Comparison of ENCODE assay signal across 1 fruit fly cellular context in the genomic region with DNA sequence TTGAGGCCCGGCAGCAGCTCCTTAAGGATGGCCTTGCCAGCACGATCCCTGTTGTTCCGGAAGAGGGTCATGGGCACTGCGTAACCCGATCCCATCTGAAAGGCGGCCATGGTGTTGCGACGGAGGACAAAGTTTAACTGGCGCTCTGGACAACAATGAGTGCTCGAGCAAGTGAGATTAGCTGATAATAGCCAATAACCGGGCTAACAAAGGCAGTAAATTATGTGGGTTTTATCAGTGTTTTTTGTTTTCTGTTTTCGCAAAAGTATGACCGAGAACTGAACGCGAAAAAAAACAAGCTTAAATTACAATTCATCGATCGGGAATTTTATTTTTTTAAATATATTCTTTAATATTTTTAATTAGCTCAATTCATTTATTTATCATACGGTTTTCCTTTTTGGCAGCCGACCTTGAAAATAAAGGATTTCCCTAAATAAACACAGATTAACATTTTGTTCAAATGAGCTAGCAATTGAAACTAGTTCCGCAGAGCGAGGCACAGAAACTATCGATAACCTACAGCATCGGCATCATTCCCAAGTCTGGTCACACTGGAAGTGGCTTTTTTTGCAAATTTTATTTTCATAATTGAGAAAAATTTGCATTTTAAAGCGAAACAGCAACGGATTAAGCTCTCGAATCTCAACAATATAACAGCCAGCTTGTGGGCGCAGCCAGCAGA.
TF ChIP-seq lines count a peak whose summit lies in the region.

Dip-C (minus strand) TSS at position 486 of the 685 bp plus-strand sequence.
pps (plus strand) TSS at position 555 of the 685 bp plus-strand sequence.

TF ChIP-seq in whole organism, embryonic, 481 proteins besides CTCF, POLR2A, EP300 and RAD21 (continued from another document):
- TF ChIP-seq CG34376 (GFP tag; optimal IDR thresholded peaks at IDR 0.05; lab: Kevin White, UChicago) (peak; percentile 44), pum (GFP tag; optimal IDR thresholded peaks at IDR 0.05; lab: Kevin White, UChicago) (no peak), CG10979 (tag; optimal IDR thresholded peaks at IDR 0.05; lab: Kevin White, UChicago) (peak; percentile 18), CG4617 (GFP tag; optimal IDR thresholded peaks at IDR 0.05; lab: Kevin White, UChicago; ENCODE audit: borderline replicate concordance) (peak; percentile 85), dimm (GFP tag; IDR thresholded peaks at IDR 0.05; lab: Robert Waterston, UW) (no peak), CG6272 (GFP tag; IDR thresholded peaks at IDR 0.05; lab: Robert Waterston, UW) (no peak), Side (GFP tag; optimal IDR thresholded peaks at IDR 0.05; lab: Kevin White, UChicago) (no peak), TFAM (GFP tag; optimal IDR thresholded peaks at IDR 0.05; lab: Kevin White, UChicago) (no peak), CG30020 (tag; optimal IDR thresholded peaks at IDR 0.05; lab: Kevin White, UChicago) (peak; percentile 27), Mad (GFP tag; optimal IDR thresholded peaks at IDR 0.05; lab: Kevin White, UChicago) (no peak), fd102C (GFP tag; optimal IDR thresholded peaks at IDR 0.05; lab: Kevin White, UChicago) (no peak), nerfin-1 (tag; optimal IDR thresholded peaks at IDR 0.05; lab: Kevin White, UChicago) (no peak), D19A (tag; optimal IDR thresholded peaks at IDR 0.05; lab: Kevin White, UChicago) (no peak), CG3838 (GFP tag; optimal IDR thresholded peaks at IDR 0.05; lab: Kevin White, UChicago) (no peak), CG15073 (GFP tag; optimal IDR thresholded peaks at IDR 0.05; lab: Kevin White, UChicago) (no peak), CG5180 (GFP tag; optimal IDR thresholded peaks at IDR 0.05; lab: Kevin White, UChicago) (no peak), CG17328 (GFP tag; IDR thresholded peaks at IDR 0.05; lab: Robert Waterston, UW) (no peak), CG33557 (GFP tag; optimal IDR thresholded peaks at IDR 0.05; lab: Kevin White, UChicago) (no peak), lbe (GFP tag; optimal IDR thresholded peaks at IDR 0.05; lab: Kevin White, UChicago) (no peak), Nf-YB (GFP tag; optimal IDR thresholded peaks at IDR 0.05; lab: Kevin White, UChicago) (no peak), gsb (GFP tag; IDR thresholded peaks at IDR 0.05; lab: Robert Waterston, UW) (no peak), CG17612 (GFP tag; IDR thresholded peaks at IDR 0.05; lab: Robert Waterston, UW) (no peak), tgo (GFP tag; IDR thresholded peaks at IDR 0.05; lab: Robert Waterston, UW) (no peak), CG7963 (GFP tag; IDR thresholded peaks at IDR 0.05; lab: Robert Waterston, UW; ENCODE audit: partially characterized antibody) (peak; percentile 39; the same call in 1 of the 3 replicates), pita (GFP tag; optimal IDR thresholded peaks at IDR 0.05; lab: Kevin White, UChicago) (no peak), CG12744 (GFP tag; optimal IDR thresholded peaks at IDR 0.05; lab: Kevin White, UChicago) (no peak), mirr (GFP tag; optimal IDR thresholded peaks at IDR 0.05; lab: Kevin White, UChicago) (peak; percentile 23), Hr39 (optimal IDR thresholded peaks at IDR 0.05; lab: Kevin White, UChicago) (no peak), GATAe (GFP tag; conservative IDR thresholded peaks at IDR 0.05; lab: Robert Waterston, UW) (no peak), Scr (GFP tag; IDR thresholded peaks at IDR 0.05; lab: Robert Waterston, UW; ENCODE audit: partially characterized antibody) (peak; percentile 76), hth (optimal IDR thresholded peaks at IDR 0.05; lab: Kevin White, UChicago) (no peak), Tbp (GFP tag; optimal IDR thresholded peaks at IDR 0.05; lab: Kevin White, UChicago) (no peak), klu (GFP tag; IDR thresholded peaks at IDR 0.05; lab: Robert Waterston, UW) (no peak), sqz (GFP tag; optimal IDR thresholded peaks at IDR 0.05; lab: Kevin White, UChicago) (no peak), CG17568 (GFP tag; optimal IDR thresholded peaks at IDR 0.05; lab: Kevin White, UChicago) (no peak), zfh2 (GFP tag; optimal IDR thresholded peaks at IDR 0.05; lab: Kevin White, UChicago) (no peak), gcm (GFP tag; optimal IDR thresholded peaks at IDR 0.05; lab: Kevin White, UChicago) (peak; percentile 60), luna (GFP tag; optimal IDR thresholded peaks at IDR 0.05; lab: Kevin White, UChicago) (no peak), stc (GFP tag; IDR thresholded peaks at IDR 0.05; lab: Robert Waterston, UW) (no peak), CG1832 (GFP tag; optimal IDR thresholded peaks at IDR 0.05; lab: Kevin White, UChicago) (no peak), tx (GFP tag; optimal IDR thresholded peaks at IDR 0.05; lab: Kevin White, UChicago) (no peak), Aef1 (GFP tag; IDR thresholded peaks at IDR 0.05; lab: Robert Waterston, UW) (no peak), CG17829 (tag; optimal IDR thresholded peaks at IDR 0.05; lab: Kevin White, UChicago) (peak; percentile 56), dpn (GFP tag; optimal IDR thresholded peaks at IDR 0.05; lab: Kevin White, UChicago) (no peak), CG17385 (GFP tag; optimal IDR thresholded peaks at IDR 0.05; lab: Kevin White, UChicago) (no peak), dysf (GFP tag; IDR thresholded peaks at IDR 0.05; lab: Robert Waterston, UW) (no peak), CG4404 (GFP tag; IDR thresholded peaks at IDR 0.05; lab: Robert Waterston, UW) (no peak), Asciz (GFP tag; optimal IDR thresholded peaks at IDR 0.05; lab: Kevin White, UChicago) (no peak), odd (GFP tag; optimal IDR thresholded peaks at IDR 0.05; lab: Kevin White, UChicago) (no peak), Lim3 (GFP tag; IDR thresholded peaks at IDR 0.05; lab: Robert Waterston, UW) (no peak), Bgb (GFP tag; IDR thresholded peaks at IDR 0.05; lab: Robert Waterston, UW; ENCODE audit: partially characterized antibody) (peak; percentile 74), CG42726 (GFP tag; IDR thresholded peaks at IDR 0.05; lab: Robert Waterston, UW; ENCODE audit: partially characterized antibody) (peak; percentile 52; the same call in 1 of the 2 replicates), Hr3 (GFP tag; optimal IDR thresholded peaks at IDR 0.05; lab: Kevin White, UChicago) (no peak), ase (GFP tag; IDR thresholded peaks at IDR 0.05; lab: Robert Waterston, UW) (no peak), Ravus (GFP tag; IDR thresholded peaks at IDR 0.05; lab: Robert Waterston, UW) (no peak), slou (GFP tag; optimal IDR thresholded peaks at IDR 0.05; lab: Kevin White, UChicago) (no peak), D19B (GFP tag; optimal IDR thresholded peaks at IDR 0.05; lab: Kevin White, UChicago) (no peak), MESR4 (GFP tag; optimal IDR thresholded peaks at IDR 0.05; lab: Kevin White, UChicago) (peak; percentile 49), run (tag; optimal IDR thresholded peaks at IDR 0.05; lab: Kevin White, UChicago) (no peak), Opbp (GFP tag; IDR thresholded peaks at IDR 0.05; lab: Robert Waterston, UW; ENCODE audit: partially characterized antibody) (peak; percentile 70), CG11723 (GFP tag; optimal IDR thresholded peaks at IDR 0.05; lab: Kevin White, UChicago) (no peak), z (GFP tag; IDR thresholded peaks at IDR 0.05; lab: Robert Waterston, UW) (no peak), CG14441 (GFP tag; IDR thresholded peaks at IDR 0.05; lab: Robert Waterston, UW) (no peak), CG11398 (GFP tag; optimal IDR thresholded peaks at IDR 0.05; lab: Kevin White, UChicago) (no peak), Neu2 (GFP tag; optimal IDR thresholded peaks at IDR 0.05; lab: Kevin White, UChicago; ENCODE audit: borderline replicate concordance) (no peak), Pdp1 (GFP tag; optimal IDR thresholded peaks at IDR 0.05; lab: Kevin White, UChicago) (no peak), kni (GFP tag; optimal IDR thresholded peaks at IDR 0.05; lab: Kevin White, UChicago) (no peak), CoRest (tag; optimal IDR thresholded peaks at IDR 0.05; lab: Kevin White, UChicago) (peak; percentile 46), Mrtf (GFP tag; IDR thresholded peaks at IDR 0.05; lab: Robert Waterston, UW) (no peak), Fer2 (tag; optimal IDR thresholded peaks at IDR 0.05; lab: Kevin White, UChicago) (no peak), CG4730 (GFP tag; IDR thresholded peaks at IDR 0.05; lab: Robert Waterston, UW) (no peak), Dfd (GFP tag; optimal IDR thresholded peaks at IDR 0.05; lab: Kevin White, UChicago) (no peak), gem (tag; optimal IDR thresholded peaks at IDR 0.05; lab: Kevin White, UChicago) (no peak), CG13424 (tag; optimal IDR thresholded peaks at IDR 0.05; lab: Kevin White, UChicago) (no peak), tll (GFP tag; optimal IDR thresholded peaks at IDR 0.05; lab: Kevin White, UChicago) (no peak), CG8944 (GFP tag; optimal IDR thresholded peaks at IDR 0.05; lab: Kevin White, UChicago) (no peak), Dref (GFP tag; IDR thresholded peaks at IDR 0.05; lab: Robert Waterston, UW) (peak; percentile 75), CG31224 (GFP tag; IDR thresholded peaks at IDR 0.05; lab: Robert Waterston, UW) (no peak), seq (GFP tag; IDR thresholded peaks at IDR 0.05; lab: Robert Waterston, UW) (no peak), CG2875 (GFP tag; optimal IDR thresholded peaks at IDR 0.05; lab: Kevin White, UChicago) (no peak), otp (GFP tag; IDR thresholded peaks at IDR 0.05; lab: Robert Waterston, UW) (no peak), CG11085 (GFP tag; IDR thresholded peaks at IDR 0.05; lab: Robert Waterston, UW) (no peak), ara (GFP tag; IDR thresholded peaks at IDR 0.05; lab: Robert Waterston, UW) (no peak), nau (GFP tag; optimal IDR thresholded peaks at IDR 0.05; lab: Kevin White, UChicago) (no peak), Gsc (GFP tag; IDR thresholded peaks at IDR 0.05; lab: Robert Waterston, UW) (no peak), CG9609 (GFP tag; optimal IDR thresholded peaks at IDR 0.05; lab: Kevin White, UChicago) (no peak), CG15269 (tag; optimal IDR thresholded peaks at IDR 0.05; lab: Kevin White, UChicago) (no peak), Max (GFP tag; optimal IDR thresholded peaks at IDR 0.05; lab: Kevin White, UChicago) (no peak), CG7786 (GFP tag; optimal IDR thresholded peaks at IDR 0.05; lab: Kevin White, UChicago) (no peak), Myb (GFP tag; optimal IDR thresholded peaks at IDR 0.05; lab: Kevin White, UChicago) (no peak), nmo (GFP tag; optimal IDR thresholded peaks at IDR 0.05; lab: Kevin White, UChicago) (peak; percentile 40), ac (GFP tag; optimal IDR thresholded peaks at IDR 0.05; lab: Kevin White, UChicago) (no peak), lilli (GFP tag; optimal IDR thresholded peaks at IDR 0.05; lab: Kevin White, UChicago) (no peak), Elba2 (GFP tag; optimal IDR thresholded peaks at IDR 0.05; lab: Kevin White, UChicago) (no peak), fd3F (GFP tag; optimal IDR thresholded peaks at IDR 0.05; lab: Kevin White, UChicago) (no peak), B-H1 (GFP tag; IDR thresholded peaks at IDR 0.05; lab: Robert Waterston, UW) (no peak), CG6689 (GFP tag; IDR thresholded peaks at IDR 0.05; lab: Robert Waterston, UW) (no peak), NC2α (GFP tag; optimal IDR thresholded peaks at IDR 0.05; lab: Kevin White, UChicago) (no peak), crc (GFP tag; optimal IDR thresholded peaks at IDR 0.05; lab: Kevin White, UChicago) (no peak), CG15514 (GFP tag; optimal IDR thresholded peaks at IDR 0.05; lab: Kevin White, UChicago) (peak; percentile 99), CG16813 (GFP tag; IDR thresholded peaks at IDR 0.05; lab: Robert Waterston, UW; ENCODE audit: partially characterized antibody) (peak; percentile 70), dm (GFP tag; optimal IDR thresholded peaks at IDR 0.05; lab: Kevin White, UChicago) (no peak), CG18262 (tag; optimal IDR thresholded peaks at IDR 0.05; lab: Kevin White, UChicago) (no peak), CG15479 (GFP tag; optimal IDR thresholded peaks at IDR 0.05; lab: Kevin White, UChicago) (no peak), MBD-R2 (GFP tag; IDR thresholded peaks at IDR 0.05; lab: Robert Waterston, UW) (peak; percentile 84), CG18619 (GFP tag; optimal IDR thresholded peaks at IDR 0.05; lab: Kevin White, UChicago) (no peak), CG17359 (tag; optimal IDR thresholded peaks at IDR 0.05; lab: Kevin White, UChicago) (no peak), emc (GFP tag; optimal IDR thresholded peaks at IDR 0.05; lab: Kevin White, UChicago) (no peak)
